Fruit fly (Drosophila melanogaster): ENCODE results near the gene Argk2.

Argk2 gene

DNA sequence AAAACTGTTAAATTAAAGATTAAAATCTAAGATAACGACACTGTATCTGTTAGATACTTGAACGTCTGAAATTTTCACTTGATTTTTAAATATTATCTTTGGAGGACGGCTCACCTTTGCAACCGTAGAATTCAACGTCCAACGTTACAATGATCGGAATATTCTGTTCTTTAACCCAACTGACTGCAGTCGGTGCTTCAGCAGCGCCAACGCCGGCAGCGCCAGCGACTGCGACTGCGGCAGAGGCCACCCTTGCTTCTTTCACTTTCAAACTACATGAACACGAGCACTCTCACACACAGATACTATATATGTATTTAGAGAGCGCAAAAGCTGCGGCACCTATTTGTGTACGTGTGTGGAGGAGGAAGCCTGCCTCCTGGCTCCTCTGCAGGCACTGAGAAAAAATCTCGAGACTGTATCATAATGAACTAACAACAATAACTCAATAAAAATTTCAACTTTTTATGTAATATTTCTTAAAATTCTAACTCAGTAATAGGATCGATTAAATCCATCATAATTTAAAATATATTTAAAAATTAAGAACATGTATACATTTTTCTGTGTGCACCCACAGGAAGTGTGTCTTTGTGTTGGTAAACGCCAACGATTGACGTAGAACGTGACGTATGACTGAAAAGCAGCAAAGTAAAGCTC is 10.3 kb downstream of the Argk2 start (continued):
- TF ChIP-seq salm (tag; optimal IDR thresholded peaks at IDR 0.05) (peak; percentile 81), CG1233 (GFP tag; optimal IDR thresholded peaks at IDR 0.05) (peak; percentile 87), Atf-2 (GFP tag; optimal IDR thresholded peaks at IDR 0.05) (peak; percentile 10), Six4 (GFP tag; optimal IDR thresholded peaks at IDR 0.05) (peak; percentile 85), tap (tag; optimal IDR thresholded peaks at IDR 0.05) (peak; percentile 85), sr (GFP tag; IDR thresholded peaks at IDR 0.05) (no peak), fd96Cb (tag; optimal IDR thresholded peaks at IDR 0.05) (peak; percentile 86), CG13775 (GFP tag; optimal IDR thresholded peaks at IDR 0.05) (peak; percentile 88), CG6791 (GFP tag; IDR thresholded peaks at IDR 0.05; ENCODE audit: partially characterized antibody) (no peak), usp (GFP tag; optimal IDR thresholded peaks at IDR 0.05) (no peak), Poxn (GFP tag; IDR thresholded peaks at IDR 0.05) (peak; percentile 58; the same call in 1 of the 2 replicates), CG8478 (optimal IDR thresholded peaks at IDR 0.05) (no peak), CG18619 (GFP tag; optimal IDR thresholded peaks at IDR 0.05) (peak; percentile 87), CG42726 (GFP tag; IDR thresholded peaks at IDR 0.05; ENCODE audit: partially characterized antibody) (no peak), caup (GFP tag; optimal IDR thresholded peaks at IDR 0.05; ENCODE audit: severe bottlenecking) (peak; percentile 92), toy (GFP tag; IDR thresholded peaks at IDR 0.05) (peak; percentile 75; the same call in 1 of the 2 replicates), Asciz (GFP tag; optimal IDR thresholded peaks at IDR 0.05) (peak; percentile 82), psq (GFP tag; optimal IDR thresholded peaks at IDR 0.05) (peak; percentile 61), fd102C (GFP tag; optimal IDR thresholded peaks at IDR 0.05) (no peak), Ssrp (tag; optimal IDR thresholded peaks at IDR 0.05) (peak; percentile 88), yki (optimal IDR thresholded peaks at IDR 0.05) (no peak), az2 (GFP tag; optimal IDR thresholded peaks at IDR 0.05) (peak; percentile 87), Lhr (GFP tag; optimal IDR thresholded peaks at IDR 0.05) (peak; percentile 59), CG8089 (GFP tag; optimal IDR thresholded peaks at IDR 0.05) (no peak), Hr78 (GFP tag; optimal IDR thresholded peaks at IDR 0.05) (peak in 1 of 2 experiments; percentile 73), pnt (GFP tag; optimal IDR thresholded peaks at IDR 0.05) (peak; percentile 23), sob (GFP tag; IDR thresholded peaks at IDR 0.05) (peak; percentile 93), otp (GFP tag; IDR thresholded peaks at IDR 0.05) (peak; percentile 70; the same call in 2 of the 3 replicates), Hey (tag; optimal IDR thresholded peaks at IDR 0.05) (peak; percentile 44), maf-S (GFP tag; optimal IDR thresholded peaks at IDR 0.05) (peak; percentile 56), CTCF (GFP tag; optimal IDR thresholded peaks at IDR 0.05) (peak; percentile 24), CG6765 (GFP tag; optimal IDR thresholded peaks at IDR 0.05) (peak; percentile 85), lab (GFP tag; optimal IDR thresholded peaks at IDR 0.05) (peak; percentile 97), tll (GFP tag; optimal IDR thresholded peaks at IDR 0.05) (no peak), knrl (GFP tag; IDR thresholded peaks at IDR 0.05; ENCODE audit: partially characterized antibody) (no peak), aop (GFP tag; IDR thresholded peaks at IDR 0.05) (0 out of 2 replicates have a peak, but pooled peaks have one; percentile 4), CG30403 (GFP tag; optimal IDR thresholded peaks at IDR 0.05) (peak; percentile 93), CG10654 (GFP tag; optimal IDR thresholded peaks at IDR 0.05) (peak; percentile 88), nau (GFP tag; optimal IDR thresholded peaks at IDR 0.05) (peak; percentile 72), twi (tag; optimal IDR thresholded peaks at IDR 0.05) (peak; percentile 85), CG5953 (GFP tag; IDR thresholded peaks at IDR 0.05) (peak; percentile 80), abd-A (tag; optimal IDR thresholded peaks at IDR 0.05) (peak; percentile 81), Tbp (GFP tag; optimal IDR thresholded peaks at IDR 0.05) (no peak), Jarid2 (GFP tag; optimal IDR thresholded peaks at IDR 0.05) (peak; percentile 59), CG12155 (GFP tag; optimal IDR thresholded peaks at IDR 0.05) (peak; percentile 87), Meics (GFP tag; optimal IDR thresholded peaks at IDR 0.05) (peak; percentile 93), CG2116 (GFP tag; optimal IDR thresholded peaks at IDR 0.05) (peak; percentile 48), CG17912 (GFP tag; optimal IDR thresholded peaks at IDR 0.05) (peak; percentile 36), danr (GFP tag; IDR thresholded peaks at IDR 0.05) (peak; percentile 86), CG14014 (GFP tag; IDR thresholded peaks at IDR 0.05) (peak; percentile 88)
